Fruit fly (Drosophila melanogaster) whole organism, adult: ENCODE measurements around the gene Tm2.

Experiments
- CG11617 ChIP-seq: fragments of 200-800 bp; sonication (Bioruptor generic); optimal IDR thresholded peaks from 2 replicates; lab custom pipeline; 2017; ENCODE audit warnings: mild to moderate bottlenecking, missing biosample characterization, missing genetic modification reagents, missing genetic modification characterization
- CG12768 ChIP-seq: fragments of 200-800 bp; sonication (Bioruptor generic); optimal IDR thresholded peaks from 2 replicates; lab custom pipeline; 2017; ENCODE audit warnings: missing biosample characterization, missing genetic modification characterization, mild to moderate bottlenecking, moderate library complexity, missing genetic modification reagents
- CG1620 ChIP-seq: fragments of 200-800 bp; sonication (Bioruptor generic); optimal IDR thresholded peaks from 2 replicates; lab custom pipeline; 2016; ENCODE audit warnings: missing biosample characterization, missing genetic modification characterization
- CG5204 ChIP-seq: fragments of 200-800 bp; sonication (Bioruptor generic); optimal IDR thresholded peaks from 2 replicates; lab custom pipeline; 2016; ENCODE audit warnings: missing biosample characterization, missing genetic modification characterization
- Clk ChIP-seq: fragments of 200-800 bp; sonication (Bioruptor generic); optimal IDR thresholded peaks from 2 replicates; lab custom pipeline; 2017; ENCODE audit warnings: missing biosample characterization, missing genetic modification characterization
- bab1 ChIP-seq: fragments of 200-800 bp; sonication (Bioruptor generic); optimal IDR thresholded peaks from 3 replicates; lab custom pipeline; 2019; ENCODE audit warnings: missing biosample characterization, mild to moderate bottlenecking, missing genetic modification characterization, moderate library complexity
- cnc ChIP-seq, 2 experiments: fragments of >200 bp; optimal IDR thresholded peaks; 2 replicates each; lab custom pipeline; 2017
- kay ChIP-seq: fragments of 200-800 bp; sonication (Bioruptor generic); peaks from one replicate; lab custom pipeline; 2016; ENCODE audit warnings: missing biosample characterization, missing genetic modification characterization, borderline replicate concordance
- pad ChIP-seq: fragments of 200-800 bp; sonication (Bioruptor generic); optimal IDR thresholded peaks from 3 replicates; lab custom pipeline; 2017; ENCODE audit warnings: missing biosample characterization, missing genetic modification characterization, mild to moderate bottlenecking, moderate library complexity, missing genetic modification reagents
- toe ChIP-seq: fragments of 200-800 bp; sonication (Bioruptor generic); optimal IDR thresholded peaks from 2 replicates; lab custom pipeline; 2016; ENCODE audit warnings: missing biosample characterization, missing genetic modification characterization

DNA sequence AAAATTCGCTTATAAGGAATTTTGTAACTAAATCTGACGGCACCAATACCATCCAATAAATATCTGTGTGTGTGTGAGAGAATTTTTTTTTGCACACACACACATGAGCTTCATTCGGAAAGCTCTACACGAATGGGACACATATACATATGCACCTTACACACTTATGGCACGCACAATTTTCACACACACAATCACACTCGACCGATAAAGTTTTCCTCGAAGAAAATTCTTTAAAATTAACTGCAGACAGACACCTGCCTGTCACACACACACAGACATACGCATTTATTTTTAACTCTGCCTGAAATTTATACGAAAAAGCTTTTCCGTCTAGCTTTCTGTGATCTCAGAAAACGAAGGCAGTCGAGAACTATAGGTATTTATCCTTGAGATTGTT lies 702 bp downstream of the Tm2 start:
- TF ChIP-seq Clk (GFP tag; lab: Kevin White, UChicago) (no peak), CG12768 (GFP tag; lab: Kevin White, UChicago) (no peak), CG11617 (no peak), kay (GFP tag; lab: Kevin White, UChicago) (no peak), CG1620 (GFP tag; lab: Kevin White, UChicago) (no peak), bab1 (GFP tag; lab: Kevin White, UChicago) (no peak), cnc (optimal IDR thresholded peaks at IDR 0.05; lab: Kevin White, UChicago) (no peak), toe (no peak), pad (no peak), CG5204 (no peak)
